Worm (Caenorhabditis elegans) whole organism, late embryonic: Measurements from ENCODE around the gene T24B8.3.
A peak's percentile ranks its signal among the peaks of the same experiment; 100 is the strongest.

Experiments used
- C08G9.2 ChIP-seq: sonication (generic microtip); optimal IDR thresholded peaks from 2 replicates; lab custom pipeline; 2016; ENCODE audit warnings: mild to moderate bottlenecking, missing genetic modification characterization, moderate library complexity, missing compliant biosample characterization
- C38D4.7 ChIP-seq: fragments of 200-800 bp; sonication (Bioruptor generic); optimal IDR thresholded peaks from 2 replicates; lab custom pipeline; 2018; ENCODE audit warnings: mild to moderate bottlenecking, missing genetic modification characterization, moderate library complexity, missing compliant biosample characterization
- F13H6.1 ChIP-seq: sonication (generic microtip); optimal IDR thresholded peaks from 2 replicates; lab custom pipeline; 2016; ENCODE audit warnings: missing genetic modification characterization, missing compliant biosample characterization
- K02D7.2 ChIP-seq: sonication (generic microtip); optimal IDR thresholded peaks from 2 replicates; lab custom pipeline; 2017; ENCODE audit warnings: mild to moderate bottlenecking, missing genetic modification characterization, missing compliant biosample characterization
- K09A11.1 ChIP-seq: sonication (generic microtip); optimal IDR thresholded peaks from 2 replicates; lab custom pipeline; 2017; ENCODE audit warnings: antibody characterized with exemption, mild to moderate bottlenecking, missing genetic modification characterization, missing compliant biosample characterization; ENCODE audit not compliant: insufficient read depth
- T23F11.4 ChIP-seq: fragments of 200-800 bp; sonication (Bioruptor generic); optimal IDR thresholded peaks from 2 replicates; lab custom pipeline; 2018; ENCODE audit warnings: mild to moderate bottlenecking, missing genetic modification characterization, missing compliant biosample characterization
- Y22D7AL.16 ChIP-seq: sonication (generic microtip); optimal IDR thresholded peaks from 2 replicates; lab custom pipeline; 2016; ENCODE audit warnings: missing genetic modification characterization, missing compliant biosample characterization
- ama-1 ChIP-seq: fragments of 150-350 bp; optimal IDR thresholded peaks from 2 replicates; lab custom pipeline; 2014
- ceh-19 ChIP-seq: fragments of 200-800 bp; sonication (Bioruptor generic); optimal IDR thresholded peaks from 2 replicates; lab custom pipeline; 2018; ENCODE audit warnings: mild to moderate bottlenecking, missing genetic modification characterization, missing compliant biosample characterization
- ceh-2 ChIP-seq: sonication (generic microtip); optimal IDR thresholded peaks from 2 replicates; lab custom pipeline; 2016; ENCODE audit warnings: missing genotype, missing genetic modification characterization, missing compliant biosample characterization
- ceh-22 ChIP-seq: sonication (generic microtip); optimal IDR thresholded peaks from 2 replicates; lab custom pipeline; 2017; ENCODE audit warnings: missing biosample characterization, missing genetic modification characterization
- ceh-30 ChIP-seq: fragments of 150-350 bp; optimal IDR thresholded peaks from 2 replicates; lab custom pipeline; 2014; ENCODE audit warnings: missing biosample characterization, missing genetic modification characterization
- ceh-45 ChIP-seq: fragments of 200-800 bp; sonication (Bioruptor generic); IDR thresholded peaks from 2 replicates; pipeline ENCODE4 v1.3.6; 2022; ENCODE audit warnings: missing genetic modification reagents, missing genetic modification characterization, missing compliant biosample characterization
- ceh-6 ChIP-seq: fragments of 200-800 bp; sonication (Bioruptor generic); optimal IDR thresholded peaks from 2 replicates; lab custom pipeline; 2018; ENCODE audit warnings: mild to moderate bottlenecking, missing genetic modification characterization, missing compliant biosample characterization
- ceh-9 ChIP-seq: sonication (generic microtip); optimal IDR thresholded peaks from 2 replicates; lab custom pipeline; 2016; ENCODE audit warnings: mild to moderate bottlenecking, missing genetic modification characterization, inconsistent platforms, missing compliant biosample characterization
- elt-2 ChIP-seq: sonication (generic microtip); optimal IDR thresholded peaks from 2 replicates; lab custom pipeline; 2016; ENCODE audit warnings: missing genetic modification reagents, missing genetic modification characterization, missing compliant biosample characterization
- elt-4 ChIP-seq: sonication (generic microtip); optimal IDR thresholded peaks from 2 replicates; lab custom pipeline; 2016; ENCODE audit warnings: missing genetic modification characterization, missing compliant biosample characterization
- ets-4 ChIP-seq: sonication (generic microtip); optimal IDR thresholded peaks from 2 replicates; lab custom pipeline; 2016; ENCODE audit warnings: missing genetic modification characterization, missing compliant biosample characterization
- eyg-1 ChIP-seq: sonication (generic microtip); optimal IDR thresholded peaks from 2 replicates; lab custom pipeline; 2016; ENCODE audit warnings: missing genotype, missing genetic modification characterization, missing compliant biosample characterization
- fkh-6 ChIP-seq: sonication (generic microtip); optimal IDR thresholded peaks from 2 replicates; lab custom pipeline; 2016; ENCODE audit warnings: missing genetic modification characterization, missing compliant biosample characterization
- gmeb-2 ChIP-seq: sonication (generic microtip); optimal IDR thresholded peaks from 2 replicates; lab custom pipeline; 2016; ENCODE audit warnings: missing genetic modification characterization, inconsistent platforms, missing compliant biosample characterization
- hlh-13 ChIP-seq: fragments of 200-800 bp; sonication (Bioruptor generic); optimal IDR thresholded peaks from 2 replicates; lab custom pipeline; 2018; ENCODE audit warnings: mild to moderate bottlenecking, missing genetic modification characterization, missing compliant biosample characterization
- hlh-30 ChIP-seq: sonication (generic microtip); optimal IDR thresholded peaks from 2 replicates; lab custom pipeline; 2017; ENCODE audit warnings: antibody characterized with exemption, missing genetic modification characterization, missing compliant biosample characterization; ENCODE audit not compliant: insufficient read depth
- lin-11 ChIP-seq: fragments of 200-800 bp; sonication (Bioruptor generic); optimal IDR thresholded peaks from 2 replicates; lab custom pipeline; 2018; ENCODE audit warnings: mild to moderate bottlenecking, missing genetic modification characterization, missing compliant biosample characterization
- madf-2 ChIP-seq: sonication (generic microtip); optimal IDR thresholded peaks from 2 replicates; lab custom pipeline; 2017; ENCODE audit warnings: missing genetic modification characterization, missing compliant biosample characterization
- mec-3 ChIP-seq: sonication (generic microtip); optimal IDR thresholded peaks from 2 replicates; lab custom pipeline; 2016; ENCODE audit warnings: borderline replicate concordance, missing genetic modification characterization, missing compliant biosample characterization
- nfya-1 ChIP-seq: sonication (generic microtip); optimal IDR thresholded peaks from 2 replicates; lab custom pipeline; 2017; ENCODE audit warnings: missing genetic modification characterization, mild to moderate bottlenecking, missing compliant biosample characterization, antibody characterized with exemption, moderate library complexity
- nhr-232 ChIP-seq: sonication (generic microtip); optimal IDR thresholded peaks from 2 replicates; lab custom pipeline; 2016; ENCODE audit warnings: missing genetic modification characterization, missing compliant biosample characterization
- pag-3 ChIP-seq: sonication (generic microtip); optimal IDR thresholded peaks from 2 replicates; lab custom pipeline; 2016; ENCODE audit warnings: missing compliant biosample characterization, missing genetic modification characterization, borderline replicate concordance
- pat-9 ChIP-seq: fragments of 200-800 bp; sonication (Bioruptor generic); optimal IDR thresholded peaks from 2 replicates; lab custom pipeline; 2018; ENCODE audit warnings: mild to moderate bottlenecking, missing genetic modification characterization, moderate library complexity, missing compliant biosample characterization
- pax-1 ChIP-seq: fragments of 150-350 bp; optimal IDR thresholded peaks from 2 replicates; lab custom pipeline; 2014; ENCODE audit warnings: missing biosample characterization, missing genetic modification characterization
- pha-4 ChIP-seq: fragments of 150-350 bp; optimal IDR thresholded peaks from 2 replicates; lab custom pipeline; 2018; ENCODE audit warnings: missing biosample characterization, missing genetic modification reagents, missing genetic modification characterization
- pqm-1 ChIP-seq: sonication (generic microtip); optimal IDR thresholded peaks from 2 replicates; lab custom pipeline; 2016; ENCODE audit warnings: missing genetic modification characterization, missing compliant biosample characterization
- ref-2 ChIP-seq: sonication (generic microtip); optimal IDR thresholded peaks from 2 replicates; lab custom pipeline; 2016; ENCODE audit warnings: missing genetic modification characterization, missing compliant biosample characterization
- sox-4 ChIP-seq: sonication (generic microtip); optimal IDR thresholded peaks from 2 replicates; lab custom pipeline; 2017; ENCODE audit warnings: mild to moderate bottlenecking, missing genetic modification characterization, inconsistent platforms, missing compliant biosample characterization
- syd-9 ChIP-seq: sonication (generic microtip); optimal IDR thresholded peaks from 2 replicates; lab custom pipeline; 2016; ENCODE audit warnings: mild to moderate bottlenecking, missing genetic modification characterization, moderate library complexity, missing compliant biosample characterization
- tbx-2 ChIP-seq: sonication (generic microtip); optimal IDR thresholded peaks from 2 replicates; lab custom pipeline; 2016; ENCODE audit warnings: missing genetic modification characterization, missing compliant biosample characterization
- tbx-7 ChIP-seq: sonication (generic microtip); optimal IDR thresholded peaks from 2 replicates; lab custom pipeline; 2016; ENCODE audit warnings: missing genotype, missing genetic modification characterization, missing compliant biosample characterization
- ttx-3 ChIP-seq: sonication (generic microtip); optimal IDR thresholded peaks from 2 replicates; lab custom pipeline; 2016; ENCODE audit warnings: missing genetic modification reagents, missing genetic modification characterization, missing compliant biosample characterization
- unc-3 ChIP-seq, 2 experiments: fragments of 200-800 bp in 1 of 2; sonication (Bioruptor generic) in 1 of 2; sonication (generic microtip) in 1 of 2; conservative IDR thresholded peaks in 1 of 2; optimal IDR thresholded peaks in 1 of 2; 2 replicates each; pipeline versions ENCODE4 v1.3.6 to Lab custom; 2016 to 2022; ENCODE audit warnings: missing compliant biosample characterization in 2 of 2, missing genetic modification characterization in 2 of 2, missing genetic modification reagents in 1 of 2
- unc-42 ChIP-seq: sonication (generic microtip); optimal IDR thresholded peaks from 2 replicates; lab custom pipeline; 2016; ENCODE audit warnings: missing genotype, missing genetic modification characterization, missing compliant biosample characterization
- unc-55 ChIP-seq: sonication (generic microtip); optimal IDR thresholded peaks from 2 replicates; lab custom pipeline; 2017; ENCODE audit warnings: missing biosample characterization, missing genetic modification reagents, missing genetic modification characterization
- zip-5 ChIP-seq: sonication (generic microtip); optimal IDR thresholded peaks from 2 replicates; lab custom pipeline; 2016; ENCODE audit warnings: missing genetic modification characterization, missing compliant biosample characterization

T24B8.3 gene

DNA sequence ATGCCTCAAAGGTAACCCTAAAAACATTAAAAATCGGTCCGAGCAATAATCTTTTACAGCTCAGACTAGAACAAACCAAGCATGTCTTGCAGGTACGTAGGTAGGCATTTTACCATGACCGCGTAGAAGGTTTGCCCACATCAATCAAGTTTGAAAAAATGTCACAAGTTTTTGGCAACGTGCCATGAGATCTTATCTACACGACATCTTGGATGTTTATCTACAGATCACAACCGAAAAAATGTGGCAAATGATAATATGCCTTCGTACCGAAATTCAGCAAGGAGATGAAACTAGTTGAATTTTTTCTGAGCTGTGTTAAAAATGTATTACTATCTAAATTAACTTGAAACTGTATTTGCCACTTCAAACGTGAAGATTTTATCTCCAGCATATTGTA, 3.5 kb upstream of the T24B8.3 start:
- no peak for TF ChIP-seq mec-3 (tag; lab: Kevin White, UChicago)

DNA sequence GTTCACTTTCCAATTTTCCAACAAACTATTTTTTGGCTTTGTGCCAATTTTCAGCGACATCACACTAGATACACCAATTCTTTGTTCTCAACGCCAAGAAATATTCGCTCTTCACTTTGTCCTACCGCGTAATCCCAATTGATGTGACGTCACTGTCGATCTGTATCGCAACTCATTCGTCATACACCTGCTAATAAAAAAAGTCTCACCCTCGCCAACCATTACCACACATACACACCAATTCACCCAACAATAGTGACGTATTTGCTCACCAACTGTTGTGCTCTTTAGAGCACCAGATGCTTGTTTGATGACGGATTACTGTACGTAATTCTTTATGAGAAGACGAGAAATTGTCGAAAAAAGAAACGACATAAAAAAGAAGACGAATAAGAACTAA, 2.4 kb upstream of the T24B8.3 start:
- TF ChIP-seq K02D7.2 (tag; lab: Kevin White, UChicago) (no peak), unc-3 (GFP tag; conservative IDR thresholded peaks at IDR 0.05; lab: Robert Waterston, UW) (no peak), unc-3 (tag; optimal IDR thresholded peaks at IDR 0.05; lab: Kevin White, UChicago) (no peak), eyg-1 (tag; lab: Kevin White, UChicago) (no peak), tbx-2 (tag; lab: Kevin White, UChicago) (no peak), mec-3 (tag; lab: Kevin White, UChicago) (no peak), pax-1 (peak; percentile 23), sox-4 (tag; lab: Kevin White, UChicago) (no peak), ref-2 (peak; percentile 59), ceh-22 (tag; lab: Kevin White, UChicago) (no peak), ets-4 (tag; lab: Kevin White, UChicago) (no peak), ama-1 (lab: Kevin White, UChicago) (no peak)
- TF ChIP-seq, all 69 proteins: peak for 2

DNA sequence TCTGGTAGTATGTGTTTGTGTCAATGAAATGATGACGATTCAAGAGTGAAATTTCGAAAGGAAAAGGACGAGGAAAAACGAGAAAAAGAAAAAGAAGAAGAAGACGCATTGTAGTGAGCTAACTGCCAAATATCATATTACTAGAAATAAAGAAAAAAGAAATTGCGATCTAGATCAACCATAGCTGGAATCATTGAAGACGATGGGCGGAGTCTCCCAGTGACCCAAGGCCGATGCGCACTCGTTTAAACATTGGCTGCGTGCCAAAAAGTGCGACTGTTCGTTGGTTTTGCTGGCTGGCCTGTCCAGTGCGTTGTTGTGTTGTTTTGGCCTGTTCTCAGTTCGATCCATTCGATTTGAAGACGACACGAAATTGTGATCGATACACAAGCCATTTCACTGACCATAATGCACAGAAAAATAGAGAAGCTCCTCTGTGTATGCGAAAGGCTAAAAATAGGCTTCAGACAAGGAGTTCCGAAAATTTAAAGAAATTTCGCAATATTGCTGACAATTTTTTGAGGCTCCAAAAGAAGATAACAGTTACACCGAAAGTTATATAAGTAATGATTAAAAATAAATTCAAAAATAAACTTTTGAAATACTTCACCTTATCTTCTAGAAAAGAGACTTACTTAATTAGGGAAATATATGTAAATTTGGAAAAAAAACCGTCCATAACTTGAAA, 1.5 kb upstream of the T24B8.3 start:
- TF ChIP-seq tbx-7 (no peak), fkh-6 (tag; lab: Kevin White, UChicago) (no peak), unc-42 (no peak)

DNA sequence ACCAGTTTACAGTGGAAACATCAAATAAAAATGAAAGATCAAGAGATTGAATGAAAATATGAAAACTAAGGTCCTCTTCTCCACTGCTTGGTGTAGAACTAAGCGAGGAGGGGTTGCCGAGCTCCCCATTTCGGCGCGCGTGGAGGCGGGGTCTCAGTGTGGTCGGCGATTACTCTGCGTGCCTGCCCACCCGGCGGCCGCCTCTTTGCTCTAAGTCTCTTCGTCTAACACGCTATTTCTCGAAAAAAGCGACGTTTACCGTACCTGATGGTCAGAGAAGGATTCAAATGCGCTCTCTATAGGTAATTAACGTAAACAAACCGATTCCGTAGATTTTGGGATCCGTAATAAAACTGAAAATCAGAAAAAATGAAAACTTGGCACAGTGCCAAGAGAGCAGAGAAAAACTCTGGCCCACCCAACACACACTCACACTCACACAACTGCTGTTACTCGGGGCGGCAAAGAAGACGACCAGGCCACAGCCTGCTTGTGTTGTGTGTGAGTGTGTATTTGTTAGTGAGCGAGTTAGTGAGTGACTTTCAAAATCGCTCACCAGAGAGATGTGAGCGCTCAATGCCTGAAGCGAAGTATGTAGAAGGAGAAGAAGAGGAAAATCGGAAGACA, 733 bp upstream of the T24B8.3 start:
- TF ChIP-seq ceh-19 (GFP tag; lab: Kevin White, UChicago) = no peak
- no peak for TF ChIP-seq pat-9
- no peak for TF ChIP-seq C08G9.2 (tag; lab: Kevin White, UChicago)
- no peak for TF ChIP-seq C38D4.7 (GFP tag; lab: Kevin White, UChicago)
- TF ChIP-seq eyg-1 (tag; lab: Kevin White, UChicago) = no peak
- TF ChIP-seq elt-4 = no peak
- peak; percentile 9 for TF ChIP-seq unc-55 (GFP tag; lab: Kevin White, UChicago)
- TF ChIP-seq zip-5 (tag; lab: Kevin White, UChicago) = no peak
- TF ChIP-seq hlh-30 = no peak
- peak; percentile 68 for TF ChIP-seq nfya-1 (tag; lab: Kevin White, UChicago)
- TF ChIP-seq T23F11.4 (GFP tag; lab: Kevin White, UChicago) = peak; percentile 14
- no peak for TF ChIP-seq nhr-232 (tag; lab: Kevin White, UChicago)
- TF ChIP-seq ceh-30 (tag; lab: Kevin White, UChicago) = no peak
- no peak for TF ChIP-seq unc-3 (GFP tag; conservative IDR thresholded peaks at IDR 0.05; lab: Robert Waterston, UW)
- no peak for TF ChIP-seq unc-3 (tag; optimal IDR thresholded peaks at IDR 0.05; lab: Kevin White, UChicago)
- no peak for TF ChIP-seq ceh-45 (GFP tag; lab: Robert Waterston, UW)
- TF ChIP-seq hlh-13 (GFP tag; lab: Kevin White, UChicago) = no peak
- TF ChIP-seq pax-1 = no peak
- TF ChIP-seq ama-1 (lab: Kevin White, UChicago) = no peak
- peak; percentile 25 for TF ChIP-seq pqm-1
- TF ChIP-seq ceh-9 (tag; lab: Kevin White, UChicago) = no peak
- TF ChIP-seq Y22D7AL.16 (tag; lab: Kevin White, UChicago) = no peak
- TF ChIP-seq ref-2 = no peak
- TF ChIP-seq fkh-6 (tag; lab: Kevin White, UChicago) = no peak
- no peak for TF ChIP-seq gmeb-2 (tag; lab: Kevin White, UChicago)
- TF ChIP-seq ttx-3 (tag; lab: Kevin White, UChicago) = peak; percentile 4
- TF ChIP-seq pag-3 (tag; lab: Kevin White, UChicago) = no peak
- TF ChIP-seq sox-4 (tag; lab: Kevin White, UChicago) = no peak
- TF ChIP-seq elt-2 (tag; lab: Kevin White, UChicago) = peak; percentile 17
- TF ChIP-seq ceh-6 (GFP tag; lab: Kevin White, UChicago) = no peak
- peak; percentile 14 for TF ChIP-seq ceh-2 (tag; lab: Kevin White, UChicago)
- TF ChIP-seq F13H6.1 (tag; lab: Kevin White, UChicago) = no peak
- no peak for TF ChIP-seq madf-2
- no peak for TF ChIP-seq syd-9 (tag; lab: Kevin White, UChicago)
- TF ChIP-seq pha-4 (tag; lab: Kevin White, UChicago) = no peak
- peak; percentile 1 for TF ChIP-seq K09A11.1 (tag; lab: Kevin White, UChicago)
- no peak for TF ChIP-seq lin-11 (tag; lab: Kevin White, UChicago)
- no peak for TF ChIP-seq mec-3 (tag; lab: Kevin White, UChicago)
